Worm (Caenorhabditis elegans): ENCODE results near the gene D1086.18.

D1086.18 gene

ce11 chrV:14103970-14104369 lies 18.3 kb downstream of the D1086.18 start, which contains the start of gene D1086.9:
TSS of gene D1086.9 (plus strand) at chrV:14104270.
- TF ChIP-seq sup-37 (GFP tag; optimal IDR thresholded peaks at IDR 0.05), result no peak
- no peak for TF ChIP-seq skn-1 (tag; optimal IDR thresholded peaks at IDR 0.05)
- TF ChIP-seq ztf-4 (tag; optimal IDR thresholded peaks at IDR 0.05), result no peak
- no peak for TF ChIP-seq fkh-4 (tag; optimal IDR thresholded peaks at IDR 0.05; ENCODE audit: borderline replicate concordance)
- no peak for TF ChIP-seq unc-30 (tag; optimal IDR thresholded peaks at IDR 0.05)
- no peak for TF ChIP-seq nhr-19 (GFP tag; conservative IDR thresholded peaks at IDR 0.05)

- TF ChIP-seq lsy-2 (tag; optimal IDR thresholded peaks at IDR 0.05), result no peak
- TF ChIP-seq sptf-1 (tag; optimal IDR thresholded peaks at IDR 0.05), result no peak
- TF ChIP-seq lin-13 (GFP tag; optimal IDR thresholded peaks at IDR 0.05), result no peak
- no peak for TF ChIP-seq F16B12.6 (tag; optimal IDR thresholded peaks at IDR 0.05)
- no peak for TF ChIP-seq lin-35 (GFP tag; optimal IDR thresholded peaks at IDR 0.05)
- no peak for TF ChIP-seq lin-39 (tag; optimal IDR thresholded peaks at IDR 0.05)
- TF ChIP-seq pag-3 (tag; optimal IDR thresholded peaks at IDR 0.05; ENCODE audit: borderline replicate concordance, insufficient read depth), result no peak
- TF ChIP-seq aha-1 (tag; optimal IDR thresholded peaks at IDR 0.05), result no peak
- no peak for TF ChIP-seq ces-1 (GFP tag; optimal IDR thresholded peaks at IDR 0.05)
- TF ChIP-seq ceh-8 (GFP tag; optimal IDR thresholded peaks at IDR 0.05), result no peak
- TF ChIP-seq C16A3.4 (tag; optimal IDR thresholded peaks at IDR 0.05), result no peak
- TF ChIP-seq pqm-1 (tag; optimal IDR thresholded peaks at IDR 0.05), result no peak
Observed at ce11 chrV:14107511-14107910, 21.8 kb downstream of the D1086.18 start, which contains the start of gene H39E23.3. TSS of gene H39E23.3 (plus strand) at chrV:14107811.

DNA sequence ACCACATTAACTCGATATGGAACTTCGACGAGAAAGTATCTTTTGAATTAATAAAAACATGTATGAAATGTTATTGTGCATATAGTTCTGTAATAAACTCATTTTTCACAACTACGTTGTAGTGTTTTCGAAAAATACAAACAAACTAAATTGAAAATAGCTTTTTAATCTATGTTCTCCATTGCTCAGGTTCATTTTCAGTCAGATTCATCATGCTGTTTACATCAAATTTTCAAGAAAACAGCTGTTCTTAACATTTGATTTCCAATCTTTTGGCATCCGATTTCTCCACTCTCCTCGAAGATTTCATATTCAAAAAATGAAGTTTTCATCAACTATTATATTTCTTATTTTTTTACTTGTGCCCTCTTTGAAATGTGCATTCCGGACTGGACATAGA lies 24.4 kb downstream of the D1086.18 start, which contains the start of gene H39E23.2:
Gene H39E23.2, plus strand, starts transcription at position 301 of the 400 bp plus-strand sequence.
- TF ChIP-seq F16B12.6 (tag; optimal IDR thresholded peaks at IDR 0.05), result no peak
- TF ChIP-seq fkh-10 (GFP tag; optimal IDR thresholded peaks at IDR 0.05), result no peak
- no peak for TF ChIP-seq unc-30 (tag; optimal IDR thresholded peaks at IDR 0.05)
- TF ChIP-seq lsy-2 (tag; optimal IDR thresholded peaks at IDR 0.05), result no peak
- no peak for TF ChIP-seq efl-3 (GFP tag; optimal IDR thresholded peaks at IDR 0.05)
- no peak for TF ChIP-seq hpl-2 (GFP tag; optimal IDR thresholded peaks at IDR 0.05)
- TF ChIP-seq ceh-88 (GFP tag; IDR thresholded peaks at IDR 0.05), result no peak
- TF ChIP-seq nhr-84 (tag; optimal IDR thresholded peaks at IDR 0.05), result no peak
- no peak for TF ChIP-seq jun-1 (tag; optimal IDR thresholded peaks at IDR 0.05)

DNA sequence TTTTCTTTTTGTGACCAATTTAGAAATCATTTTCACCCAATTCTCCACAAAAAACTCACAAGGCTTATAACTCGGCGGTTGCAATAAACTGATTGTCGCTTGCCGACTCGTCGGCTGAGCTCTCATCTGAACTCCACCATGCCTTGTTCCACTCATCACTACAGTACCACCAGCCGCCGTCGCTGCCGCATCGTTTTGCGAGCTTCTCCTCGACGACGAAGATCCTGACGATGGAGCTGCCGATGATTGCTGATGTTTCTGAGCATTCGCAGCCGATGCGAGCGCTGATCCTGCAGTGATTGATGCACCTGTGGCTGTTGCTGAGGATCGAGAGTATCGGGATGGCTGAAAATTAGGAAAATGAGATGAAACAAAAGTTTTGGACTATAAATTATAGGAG lies 35.0 kb downstream of the D1086.18 start:
- no peak for TF ChIP-seq lir-3 (tag; optimal IDR thresholded peaks at IDR 0.05; ENCODE audit: poor library complexity)
- TF ChIP-seq mep-1 (tag; optimal IDR thresholded peaks at IDR 0.05), result no peak
- no peak for TF ChIP-seq nhr-71 (tag; optimal IDR thresholded peaks at IDR 0.05)
- TF ChIP-seq sup-37 (GFP tag; optimal IDR thresholded peaks at IDR 0.05), result no peak
- no peak for TF ChIP-seq nhr-11 (tag; optimal IDR thresholded peaks at IDR 0.05)
- no peak for TF ChIP-seq xbp-1 (tag; optimal IDR thresholded peaks at IDR 0.05)

DNA sequence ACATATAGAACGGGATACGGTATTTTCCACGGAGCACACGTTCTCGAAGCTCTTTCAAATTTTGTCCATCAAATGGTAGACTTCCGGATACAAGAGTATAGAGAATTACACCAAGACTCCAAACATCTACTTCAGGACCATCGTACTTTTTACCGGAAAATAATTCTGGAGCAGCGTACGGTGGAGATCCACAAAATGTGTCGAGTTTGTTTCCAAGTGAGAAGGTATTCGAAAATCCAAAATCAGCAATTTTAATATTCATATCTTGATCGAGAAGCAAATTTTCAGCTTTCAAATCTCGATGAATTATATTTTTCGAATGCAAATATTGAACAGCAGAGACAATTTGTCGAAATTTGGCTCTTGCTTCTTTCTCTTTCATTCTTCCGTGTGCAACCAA lies 37.5 kb downstream of the D1086.18 start:
- no peak for TF ChIP-seq sox-4 (tag; optimal IDR thresholded peaks at IDR 0.05)
- no peak for TF ChIP-seq ceh-63 (GFP tag; optimal IDR thresholded peaks at IDR 0.05)
- TF ChIP-seq dsc-1 (tag; optimal IDR thresholded peaks at IDR 0.05), result no peak
- no peak for TF ChIP-seq lsy-2 (tag; optimal IDR thresholded peaks at IDR 0.05)
- TF ChIP-seq pax-3 (tag; optimal IDR thresholded peaks at IDR 0.05), result no peak
- no peak for TF ChIP-seq ets-5 (GFP tag; IDR thresholded peaks at IDR 0.05)
- no peak for TF ChIP-seq unc-130 (tag; optimal IDR thresholded peaks at IDR 0.05)
- TF ChIP-seq aha-1 (tag; optimal IDR thresholded peaks at IDR 0.05), result no peak
- TF ChIP-seq unc-86 (tag; optimal IDR thresholded peaks at IDR 0.05), result no peak
- TF ChIP-seq fkh-10 (GFP tag; optimal IDR thresholded peaks at IDR 0.05), result no peak
- no peak for TF ChIP-seq snu-23 (GFP tag; optimal IDR thresholded peaks at IDR 0.05)
